Fruit fly (Drosophila melanogaster) whole organism, embryonic: Measurements from ENCODE around the gene CG1494.
A peak's percentile ranks its signal among the peaks of the same experiment; 100 is the strongest.

ENCODE experiments used
- Atf-2 ChIP-seq: fragments of 200-800 bp; sonication (Bioruptor generic); optimal IDR thresholded peaks from 2 replicates; lab custom pipeline; 2016; ENCODE audit warnings: missing biosample characterization, missing genetic modification characterization
- Blimp-1 ChIP-seq: fragments of 200-800 bp; sonication (Bioruptor generic); optimal IDR thresholded peaks from 3 replicates; lab custom pipeline; 2018; ENCODE audit warnings: missing biosample characterization, missing genetic modification characterization, mild to moderate bottlenecking, moderate library complexity, missing genetic modification reagents
- CG10267 ChIP-seq: fragments of 200-800 bp; sonication (Bioruptor generic); optimal IDR thresholded peaks from 2 replicates; lab custom pipeline; 2018; ENCODE audit warnings: missing biosample characterization, mild to moderate bottlenecking, missing genetic modification characterization, moderate library complexity
- CG11093 ChIP-seq: fragments of 200-800 bp; sonication (Bioruptor generic); IDR thresholded peaks from 3 replicates; pipeline ENCODE4 v1.3.6; 2022; ENCODE audit warnings: missing biosample characterization, missing genetic modification characterization
- CG12659 ChIP-seq: fragments of 200-800 bp; sonication (Bioruptor generic); optimal IDR thresholded peaks from 3 replicates; lab custom pipeline; 2017; ENCODE audit warnings: mild to moderate bottlenecking, missing biosample characterization, missing genetic modification reagents, missing genetic modification characterization
- CG13775 ChIP-seq: fragments of 200-800 bp; sonication (Bioruptor generic); optimal IDR thresholded peaks from 3 replicates; lab custom pipeline; 2017; ENCODE audit warnings: missing biosample characterization, mild to moderate bottlenecking, missing genetic modification characterization
- CG15011 ChIP-seq: fragments of 200-800 bp; sonication (Bioruptor generic); optimal IDR thresholded peaks from 3 replicates; lab custom pipeline; 2018; ENCODE audit warnings: missing biosample characterization, mild to moderate bottlenecking, missing genetic modification characterization
- CG15269 ChIP-seq: fragments of 200-800 bp; sonication (Bioruptor generic); optimal IDR thresholded peaks from 2 replicates; lab custom pipeline; 2018; ENCODE audit warnings: missing biosample characterization, mild to moderate bottlenecking, missing genetic modification characterization, moderate library complexity
- CG16815 ChIP-seq: fragments of 200-800 bp; sonication (Bioruptor generic); optimal IDR thresholded peaks from 3 replicates; lab custom pipeline; 2017; ENCODE audit warnings: missing biosample characterization, mild to moderate bottlenecking, missing genetic modification characterization
- CG17912 ChIP-seq: fragments of 200-800 bp; sonication (Bioruptor generic); optimal IDR thresholded peaks from 2 replicates; lab custom pipeline; 2018; ENCODE audit warnings: missing biosample characterization, mild to moderate bottlenecking, missing genetic modification characterization
- CG18476 ChIP-seq: fragments of 200-800 bp; sonication (Bioruptor generic); optimal IDR thresholded peaks from 2 replicates; lab custom pipeline; 2016; ENCODE audit warnings: missing biosample characterization, mild to moderate bottlenecking, missing genetic modification characterization
- CG2202 ChIP-seq: fragments of 200-800 bp; sonication (Bioruptor generic); optimal IDR thresholded peaks from 2 replicates; lab custom pipeline; 2018; ENCODE audit warnings: missing biosample characterization, mild to moderate bottlenecking, missing genetic modification characterization
- CG31365 ChIP-seq: fragments of 200-800 bp; sonication (Bioruptor generic); optimal IDR thresholded peaks from 2 replicates; lab custom pipeline; 2018; ENCODE audit warnings: missing biosample characterization, mild to moderate bottlenecking, missing genetic modification characterization
- CG31441 ChIP-seq: fragments of 200-800 bp; sonication (Bioruptor generic); IDR thresholded peaks from 2 replicates; pipeline ENCODE4 v1.3.6; 2022; ENCODE audit warnings: missing biosample characterization, missing genetic modification characterization
- CG33213 ChIP-seq: fragments of 200-800 bp; sonication (Bioruptor generic); optimal IDR thresholded peaks from 3 replicates; lab custom pipeline; 2016; ENCODE audit warnings: missing biosample characterization, missing genetic modification characterization
- CG3847 ChIP-seq: fragments of 200-800 bp; sonication (Bioruptor generic); IDR thresholded peaks from 2 replicates; pipeline ENCODE4 v1.3.6; 2022; ENCODE audit warnings: missing biosample characterization, missing genetic modification characterization
- CG42726 ChIP-seq: fragments of 200-800 bp; sonication (Bioruptor generic); IDR thresholded peaks from 2 replicates; pipeline ENCODE4 v1.3.6; 2022; ENCODE audit warnings: missing biosample characterization, missing genetic modification characterization; ENCODE audit not compliant: partially characterized antibody
- CG43689 ChIP-seq: fragments of 200-800 bp; sonication (Bioruptor generic); IDR thresholded peaks from 2 replicates; pipeline ENCODE4 v1.3.6; 2022; ENCODE audit warnings: missing biosample characterization, missing genetic modification characterization
- CG4617 ChIP-seq: fragments of 200-800 bp; sonication (Bioruptor generic); optimal IDR thresholded peaks from 3 replicates; lab custom pipeline; 2016; ENCODE audit warnings: missing biosample characterization, missing genetic modification characterization, borderline replicate concordance
- CG7357 ChIP-seq: fragments of 200-800 bp; sonication (Bioruptor generic); IDR thresholded peaks from 3 replicates; pipeline ENCODE4 v1.3.6; 2022; ENCODE audit warnings: missing biosample characterization, missing genetic modification characterization
- CG9797 ChIP-seq: fragments of 200-800 bp; sonication (Bioruptor generic); optimal IDR thresholded peaks from 3 replicates; lab custom pipeline; 2018; ENCODE audit warnings: missing biosample characterization, mild to moderate bottlenecking, missing genetic modification characterization
- CG9817 ChIP-seq: fragments of 200-800 bp; sonication (Bioruptor generic); optimal IDR thresholded peaks from 2 replicates; lab custom pipeline; 2018; ENCODE audit warnings: missing biosample characterization, mild to moderate bottlenecking, missing genetic modification characterization, moderate library complexity
- CkIIα-i1 ChIP-seq: fragments of 200-800 bp; sonication (Bioruptor generic); IDR thresholded peaks from 2 replicates; pipeline ENCODE4 v1.3.6; 2022; ENCODE audit warnings: missing biosample characterization, missing genetic modification characterization
- Ets65A ChIP-seq: fragments of 200-800 bp; sonication (Bioruptor generic); peaks from one replicate; lab custom pipeline; 2016; ENCODE audit warnings: missing biosample characterization, missing genetic modification characterization
- HHEX ChIP-seq: fragments of 200-800 bp; sonication (Bioruptor generic); optimal IDR thresholded peaks from 3 replicates; lab custom pipeline; 2017; ENCODE audit warnings: missing biosample characterization, mild to moderate bottlenecking, missing genetic modification characterization, missing genetic modification reagents
- Hr78 ChIP-seq, 2 experiments: fragments of 200-800 bp in 1 of 2; fragments of >200 bp in 1 of 2; sonication (Bioruptor generic) in 1 of 2; optimal IDR thresholded peaks; 2 replicates each; lab custom pipeline; 2017 to 2019; ENCODE audit warnings: missing biosample characterization in 2 of 2, missing genetic modification characterization in 2 of 2, mild to moderate bottlenecking in 1 of 2, moderate library complexity in 1 of 2
- Lhr ChIP-seq: fragments of 200-800 bp; sonication (Bioruptor generic); optimal IDR thresholded peaks from 3 replicates; lab custom pipeline; 2017; ENCODE audit warnings: mild to moderate bottlenecking, missing biosample characterization, missing genetic modification reagents, missing genetic modification characterization
- Lim3 ChIP-seq: fragments of 200-800 bp; sonication (Bioruptor generic); IDR thresholded peaks from 2 replicates; pipeline ENCODE4 v1.3.6; 2022; ENCODE audit warnings: missing biosample characterization, missing genetic modification characterization
- Meics ChIP-seq: fragments of 200-800 bp; sonication (Bioruptor generic); optimal IDR thresholded peaks from 2 replicates; lab custom pipeline; 2017; ENCODE audit warnings: missing biosample characterization, mild to moderate bottlenecking, missing genetic modification characterization
- Rx ChIP-seq: fragments of 200-800 bp; sonication (Bioruptor generic); IDR thresholded peaks from 2 replicates; pipeline ENCODE4 v1.3.6; 2022; ENCODE audit warnings: missing biosample characterization, missing genetic modification characterization
- Side ChIP-seq: fragments of 200-800 bp; sonication (Bioruptor generic); optimal IDR thresholded peaks from 2 replicates; lab custom pipeline; 2016; ENCODE audit warnings: missing biosample characterization, missing genetic modification characterization
- Sox100B ChIP-seq: fragments of 200-800 bp; sonication (Bioruptor generic); optimal IDR thresholded peaks from 3 replicates; lab custom pipeline; 2018; ENCODE audit warnings: missing biosample characterization, mild to moderate bottlenecking, missing genetic modification characterization
- Vsx1 ChIP-seq: fragments of 200-800 bp; sonication (Bioruptor generic); optimal IDR thresholded peaks from 2 replicates; lab custom pipeline; 2017; ENCODE audit warnings: missing biosample characterization, mild to moderate bottlenecking, missing genetic modification characterization, missing genetic modification reagents
- bsh ChIP-seq, 2 experiments: fragments of 200-800 bp; sonication (Bioruptor generic); optimal IDR thresholded peaks; 2 replicates each; lab custom pipeline; 2017 to 2018; ENCODE audit warnings: mild to moderate bottlenecking in 2 of 2, missing biosample characterization in 2 of 2, missing genetic modification characterization in 2 of 2, moderate library complexity in 1 of 2
- crol ChIP-seq: fragments of 200-800 bp; sonication (Bioruptor generic); IDR thresholded peaks from 2 replicates; pipeline ENCODE4 v1.3.6; 2022; ENCODE audit warnings: missing biosample characterization, missing genetic modification characterization
- dpn ChIP-seq, 2 experiments: fragments of 200-800 bp; sonication (Bioruptor generic); optimal IDR thresholded peaks; 3 replicates each; lab custom pipeline; 2016; ENCODE audit warnings: missing biosample characterization in 2 of 2, missing genetic modification characterization in 2 of 2
- dysf ChIP-seq: fragments of 200-800 bp; sonication (Bioruptor generic); IDR thresholded peaks from 3 replicates; pipeline ENCODE4 v1.3.6; 2022; ENCODE audit warnings: missing biosample characterization, missing genetic modification characterization
- eyg ChIP-seq: fragments of 200-800 bp; sonication (Bioruptor generic); optimal IDR thresholded peaks from 3 replicates; lab custom pipeline; 2016; ENCODE audit warnings: missing biosample characterization, missing genetic modification characterization
- fd96Cb ChIP-seq: fragments of 200-800 bp; sonication (Bioruptor generic); optimal IDR thresholded peaks from 2 replicates; lab custom pipeline; 2018; ENCODE audit warnings: missing biosample characterization, mild to moderate bottlenecking, missing genetic modification characterization, moderate library complexity
- maf-S ChIP-seq: fragments of 200-800 bp; sonication (Bioruptor generic); optimal IDR thresholded peaks from 2 replicates; lab custom pipeline; 2016; ENCODE audit warnings: missing biosample characterization, missing genetic modification characterization
- psq ChIP-seq: fragments of 200-800 bp; sonication (Bioruptor generic); optimal IDR thresholded peaks from 2 replicates; lab custom pipeline; 2017; ENCODE audit warnings: missing biosample characterization, missing genetic modification characterization
- pum ChIP-seq: fragments of 200-800 bp; sonication (Bioruptor generic); optimal IDR thresholded peaks from 2 replicates; lab custom pipeline; 2016; ENCODE audit warnings: missing biosample characterization, missing genetic modification characterization
- pzg ChIP-seq: fragments of 200-800 bp; sonication (Bioruptor generic); optimal IDR thresholded peaks from 3 replicates; lab custom pipeline; 2018; ENCODE audit warnings: missing biosample characterization, mild to moderate bottlenecking, missing genetic modification characterization, moderate library complexity
- ranshi ChIP-seq: fragments of 200-800 bp; sonication (Bioruptor generic); IDR thresholded peaks from 2 replicates; pipeline ENCODE4 v1.3.6; 2022; ENCODE audit warnings: missing biosample characterization, missing genetic modification characterization
- schlank ChIP-seq: fragments of 200-800 bp; sonication (Bioruptor generic); optimal IDR thresholded peaks from 2 replicates; lab custom pipeline; 2018; ENCODE audit warnings: missing biosample characterization, mild to moderate bottlenecking, missing genetic modification characterization
- sd ChIP-seq: fragments of 200-800 bp; sonication (Bioruptor generic); optimal IDR thresholded peaks from 3 replicates; lab custom pipeline; 2018; ENCODE audit warnings: missing biosample characterization, mild to moderate bottlenecking, missing genetic modification characterization, moderate library complexity
- sisA ChIP-seq: fragments of 200-800 bp; sonication (Bioruptor generic); IDR thresholded peaks from 2 replicates; pipeline ENCODE4 v1.3.6; 2022; ENCODE audit warnings: missing biosample characterization, missing genetic modification characterization
- slbo ChIP-seq: fragments of 200-800 bp; sonication (Bioruptor generic); IDR thresholded peaks from 2 replicates; pipeline ENCODE4 v1.3.6; 2022; ENCODE audit warnings: missing biosample characterization, missing genetic modification characterization
- so ChIP-seq: fragments of 200-800 bp; sonication (Bioruptor generic); IDR thresholded peaks from 3 replicates; pipeline ENCODE4 v1.3.6; 2022; ENCODE audit warnings: missing biosample characterization, missing genetic modification characterization
- tup ChIP-seq: fragments of 200-800 bp; sonication (Bioruptor generic); optimal IDR thresholded peaks from 2 replicates; lab custom pipeline; 2016; ENCODE audit warnings: missing biosample characterization, mild to moderate bottlenecking, missing genetic modification characterization, moderate library complexity
- unpg ChIP-seq: fragments of 200-800 bp; sonication (Bioruptor generic); optimal IDR thresholded peaks from 3 replicates; lab custom pipeline; 2018; ENCODE audit warnings: missing biosample characterization, mild to moderate bottlenecking, missing genetic modification characterization, moderate library complexity
- yki ChIP-seq: fragments of >200 bp; optimal IDR thresholded peaks from 3 replicates; lab custom pipeline; 2018

CG1494 gene

dm6 chrX:21282035-21282434 lies 3.1 kb upstream of the CG1494 start:
- TF ChIP-seq CG43689 (GFP tag; lab: Robert Waterston, UW) (no peak), unpg (GFP tag; lab: Kevin White, UChicago) (peak; percentile 30), fd96Cb (tag; lab: Kevin White, UChicago) (no peak), CG9817 (tag; lab: Kevin White, UChicago) (peak; percentile 2), Rx (GFP tag; lab: Robert Waterston, UW) (no peak), schlank (tag; lab: Kevin White, UChicago) (no peak), bsh (GFP tag; optimal IDR thresholded peaks at IDR 0.05; lab: Kevin White, UChicago) (peak in 1 of 2 experiments; percentile 19), Hr78 (GFP tag; optimal IDR thresholded peaks at IDR 0.05; lab: Kevin White, UChicago) (no peak), CG18476 (GFP tag; lab: Kevin White, UChicago) (no peak), Blimp-1 (peak; percentile 18), CG4617 (GFP tag; lab: Kevin White, UChicago) (no peak), CG13775 (GFP tag; lab: Kevin White, UChicago) (no peak), CG16815 (no peak), pum (GFP tag; lab: Kevin White, UChicago) (no peak), Side (GFP tag; lab: Kevin White, UChicago) (no peak), Atf-2 (GFP tag; lab: Kevin White, UChicago) (no peak), sd (tag; lab: Kevin White, UChicago) (no peak), CG15269 (tag; lab: Kevin White, UChicago) (peak; percentile 39), yki (no peak), tup (GFP tag; lab: Kevin White, UChicago) (no peak), eyg (GFP tag; lab: Kevin White, UChicago) (no peak), so (GFP tag; lab: Robert Waterston, UW) (no peak), CG11093 (GFP tag; lab: Robert Waterston, UW) (no peak), CkIIα-i1 (GFP tag; lab: Robert Waterston, UW) (no peak), CG10267 (no peak), HHEX (GFP tag; lab: Kevin White, UChicago) (no peak), dpn (GFP tag; optimal IDR thresholded peaks at IDR 0.05; lab: Kevin White, UChicago) (no peak), sisA (GFP tag; lab: Robert Waterston, UW) (no peak), slbo (GFP tag; lab: Robert Waterston, UW) (peak; percentile 60), Sox100B (GFP tag; lab: Kevin White, UChicago) (no peak), CG12659 (no peak), CG3847 (GFP tag; lab: Robert Waterston, UW) (no peak), CG7357 (GFP tag; lab: Robert Waterston, UW) (peak; percentile 28; the same call in 1 of the 3 replicates), maf-S (peak; percentile 6), pzg (GFP tag; lab: Kevin White, UChicago) (no peak), CG42726 (no peak), Meics (GFP tag; lab: Kevin White, UChicago) (no peak), ranshi (peak; percentile 24; the same call in 1 of the 2 replicates), CG9797 (no peak), CG17912 (no peak), CG33213 (no peak), psq (GFP tag; lab: Kevin White, UChicago) (no peak), dysf (GFP tag; lab: Robert Waterston, UW) (peak; percentile 37; the same call in 2 of the 3 replicates), CG31441 (GFP tag; lab: Robert Waterston, UW) (no peak), CG31365 (tag; lab: Kevin White, UChicago) (no peak), Lim3 (GFP tag; lab: Robert Waterston, UW) (no peak), crol (GFP tag; lab: Robert Waterston, UW) (no peak), CG15011 (GFP tag; lab: Kevin White, UChicago) (no peak), Vsx1 (GFP tag; lab: Kevin White, UChicago) (no peak), CG2202 (tag; lab: Kevin White, UChicago) (no peak), Ets65A (GFP tag; lab: Kevin White, UChicago) (no peak), Lhr (GFP tag; lab: Kevin White, UChicago) (no peak)
